Worm (Caenorhabditis elegans) whole organism, L1 larva: ENCODE results near the gene C25D7.9.
"Not testable (repeated sequence)": the region's sequence is repeated elsewhere in the genome, so short reads cannot be mapped to it uniquely, and the experiment has no call there.

Experiments used
- ama-1 ChIP-seq: fragments of 150-350 bp; optimal IDR thresholded peaks from 2 replicates; lab custom pipeline; 2014
- ceh-63 ChIP-seq: fragments of 200-800 bp; sonication (Bioruptor generic); optimal IDR thresholded peaks from 2 replicates; lab custom pipeline; 2018; ENCODE audit warnings: mild to moderate bottlenecking, missing genetic modification characterization, missing compliant biosample characterization
- ces-1 ChIP-seq: fragments of 150-350 bp; optimal IDR thresholded peaks from 2 replicates; lab custom pipeline; 2014; ENCODE audit warnings: missing biosample characterization, missing genetic modification reagents, missing genetic modification characterization
- isw-1 ChIP-seq: fragments of 200-800 bp; sonication (Bioruptor generic); IDR thresholded peaks from 2 replicates; pipeline ENCODE4 v1.3.6; 2022; ENCODE audit warnings: missing genetic modification characterization, missing compliant biosample characterization
- mdl-1 ChIP-seq, 2 experiments: fragments of 150-350 bp; optimal IDR thresholded peaks; 2 replicates each; lab custom pipeline; 2014 to 2017; ENCODE audit warnings: missing biosample characterization in 2 of 2, missing genetic modification characterization in 2 of 2, inconsistent platforms in 1 of 2
- nhr-19 ChIP-seq: fragments of 200-800 bp; sonication (Bioruptor generic); conservative IDR thresholded peaks from 2 replicates; pipeline ENCODE4 v1.3.6; 2022; ENCODE audit warnings: missing genetic modification characterization, missing compliant biosample characterization
- nhr-84 ChIP-seq: sonication (generic microtip); optimal IDR thresholded peaks from 2 replicates; lab custom pipeline; 2017; ENCODE audit warnings: missing biosample characterization, missing genetic modification characterization
- nhr-90 ChIP-seq: sonication (generic microtip); optimal IDR thresholded peaks from 2 replicates; lab custom pipeline; 2016; ENCODE audit warnings: mild to moderate bottlenecking, missing genetic modification characterization, missing compliant biosample characterization; ENCODE audit not compliant: poor library complexity
- pax-3 ChIP-seq: fragments of 200-800 bp; sonication (Bioruptor generic); optimal IDR thresholded peaks from 2 replicates; lab custom pipeline; 2018; ENCODE audit warnings: mild to moderate bottlenecking, missing genetic modification characterization, moderate library complexity, missing compliant biosample characterization
- sptf-1 ChIP-seq: fragments of 150-350 bp; optimal IDR thresholded peaks from 2 replicates; lab custom pipeline; 2014; ENCODE audit warnings: missing biosample characterization, missing genetic modification characterization
- sup-37 ChIP-seq: fragments of 200-800 bp; sonication (Bioruptor generic); optimal IDR thresholded peaks from 2 replicates; lab custom pipeline; 2018; ENCODE audit warnings: mild to moderate bottlenecking, missing genetic modification characterization, missing compliant biosample characterization
- tlp-1 ChIP-seq: fragments of 150-350 bp; optimal IDR thresholded peaks from 2 replicates; lab custom pipeline; 2014; ENCODE audit warnings: missing biosample characterization, missing genetic modification characterization

DNA sequence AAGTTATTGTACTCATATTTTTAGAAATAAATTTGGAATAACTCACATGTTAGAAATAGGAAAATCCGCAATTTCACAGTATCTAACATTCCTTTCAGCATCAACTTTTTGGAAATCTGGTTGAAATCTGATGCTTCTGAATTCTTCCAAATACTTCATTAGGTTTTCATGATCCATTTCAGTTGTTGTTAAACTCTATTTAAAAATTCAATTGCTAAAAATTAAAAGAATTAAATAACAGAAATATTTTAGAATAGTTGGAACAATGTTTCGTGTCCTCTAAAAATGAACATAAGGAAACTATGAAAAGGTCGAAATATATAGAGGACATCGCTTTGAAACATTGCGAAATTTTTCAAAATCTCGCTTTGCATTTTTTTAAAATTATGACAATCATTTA, 33.6 kb upstream of the C25D7.9 start, which contains the start of gene cng-1:
- not testable (repeated sequence) for TF ChIP-seq ceh-63 (GFP tag; lab: Kevin White, UChicago); sptf-1 (tag; lab: Kevin White, UChicago); nhr-19 (GFP tag; lab: Robert Waterston, UW); isw-1; ces-1; ama-1 (lab: Kevin White, UChicago); nhr-90 (tag; lab: Kevin White, UChicago); mdl-1 (tag; optimal IDR thresholded peaks at IDR 0.05; lab: Kevin White, UChicago); pax-3 (tag; lab: Kevin White, UChicago); tlp-1 (tag; lab: Kevin White, UChicago); sup-37 (GFP tag; lab: Kevin White, UChicago); nhr-84 (tag; lab: Kevin White, UChicago)
